Fruit fly (Drosophila melanogaster): ENCODE measurements around the gene TfIIB.

Gene TfIIB

DNA sequence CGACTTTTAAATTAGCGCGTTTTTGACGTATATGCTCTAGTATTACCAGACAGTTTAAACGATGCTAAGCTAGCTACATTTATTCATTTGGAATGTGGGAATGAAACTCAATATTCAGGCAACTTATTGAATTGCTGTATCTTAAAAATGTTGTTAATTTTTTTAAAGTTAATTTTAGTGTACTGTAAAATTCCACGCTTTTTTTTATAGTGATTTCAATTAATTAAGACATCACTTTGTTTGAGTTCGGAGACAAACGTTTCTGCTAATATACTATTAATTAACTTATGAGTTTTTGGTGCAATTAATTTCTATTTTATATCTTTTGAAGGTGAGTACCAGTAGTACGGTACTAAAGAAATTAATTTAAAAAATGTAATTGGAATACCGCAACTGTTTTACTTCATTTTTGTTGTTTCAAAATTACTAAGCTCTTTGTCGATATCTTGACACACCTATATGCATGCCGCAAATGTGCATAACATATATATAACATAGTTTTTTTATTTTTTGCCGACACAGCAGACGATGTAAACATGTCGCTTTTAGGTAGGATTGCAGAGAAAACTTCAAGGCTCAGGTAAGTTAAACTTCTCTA, 44.8 kb upstream of the TfIIB start, which contains the start of the genes Cdk1 and mRpS7 (continued):
- peak; percentile 39 for TF ChIP-seq sqz (GFP tag; optimal IDR thresholded peaks at IDR 0.05)
- TF ChIP-seq schlank (tag; optimal IDR thresholded peaks at IDR 0.05) = no peak
- TF ChIP-seq CG34422 (GFP tag; IDR thresholded peaks at IDR 0.05) = peak; percentile 34; the same call in 2 of the 3 replicates
- TF ChIP-seq Poxn (GFP tag; IDR thresholded peaks at IDR 0.05) = 0 out of 2 replicates have a peak, but pooled peaks have one; percentile 35
- peak; percentile 66 for TF ChIP-seq tin (GFP tag; optimal IDR thresholded peaks at IDR 0.05)
- TF ChIP-seq CG17568 (GFP tag; optimal IDR thresholded peaks at IDR 0.05) = no peak
- no peak for TF ChIP-seq chinmo (GFP tag; IDR thresholded peaks at IDR 0.05; ENCODE audit: partially characterized antibody)
- peak; percentile 56 for TF ChIP-seq pum (GFP tag; optimal IDR thresholded peaks at IDR 0.05)
- no peak for TF ChIP-seq Asciz (GFP tag; optimal IDR thresholded peaks at IDR 0.05)
- TF ChIP-seq Ada2b (GFP tag; IDR thresholded peaks at IDR 0.05) = peak; percentile 50; the same call in 1 of the 2 replicates
- TF ChIP-seq CG6813 (GFP tag; optimal IDR thresholded peaks at IDR 0.05) = no peak
- no peak for TF ChIP-seq dan (GFP tag; IDR thresholded peaks at IDR 0.05)
- TF ChIP-seq jumu (GFP tag; optimal IDR thresholded peaks at IDR 0.05) = peak; percentile 33
- no peak for TF ChIP-seq Sin3A (optimal IDR thresholded peaks at IDR 0.05)
- peak; percentile 77; the same call in 2 of the 3 replicates for TF ChIP-seq dysf (GFP tag; IDR thresholded peaks at IDR 0.05)
- no peak for TF ChIP-seq pros (GFP tag; optimal IDR thresholded peaks at IDR 0.05)
- no peak for TF ChIP-seq CG10959 (GFP tag; IDR thresholded peaks at IDR 0.05)
- TF ChIP-seq fd102C (GFP tag; optimal IDR thresholded peaks at IDR 0.05) = no peak
- no peak for TF ChIP-seq rib (GFP tag; IDR thresholded peaks at IDR 0.05)
- peak; percentile 33 for TF ChIP-seq BEAF-32 (GFP tag; optimal IDR thresholded peaks at IDR 0.05)
- no peak for TF ChIP-seq CG2129 (GFP tag; IDR thresholded peaks at IDR 0.05; ENCODE audit: partially characterized antibody)
- TF ChIP-seq ci (GFP tag; IDR thresholded peaks at IDR 0.05) = peak; percentile 82; the same call in 2 of the 3 replicates
- TF ChIP-seq HmgZ (tag; optimal IDR thresholded peaks at IDR 0.05) = peak; percentile 51
- peak; percentile 76 for TF ChIP-seq CG12659 (GFP tag; optimal IDR thresholded peaks at IDR 0.05)
- TF ChIP-seq CG15073 (GFP tag; optimal IDR thresholded peaks at IDR 0.05) = no peak
- no peak for TF ChIP-seq CG6175 (GFP tag; IDR thresholded peaks at IDR 0.05)
- TF ChIP-seq danr (GFP tag; IDR thresholded peaks at IDR 0.05) = no peak
- TF ChIP-seq dimm (GFP tag; IDR thresholded peaks at IDR 0.05) = no peak
- peak; percentile 70 for TF ChIP-seq CG4820 (GFP tag; optimal IDR thresholded peaks at IDR 0.05)
- peak; percentile 21 for TF ChIP-seq Dad (GFP tag; optimal IDR thresholded peaks at IDR 0.05)
- peak; percentile 40 for TF ChIP-seq Myb (GFP tag; optimal IDR thresholded peaks at IDR 0.05)
- peak; percentile 61 for TF ChIP-seq tap (tag; optimal IDR thresholded peaks at IDR 0.05)
- no peak for TF ChIP-seq CG11398 (GFP tag; optimal IDR thresholded peaks at IDR 0.05)
- TF ChIP-seq stwl (tag; optimal IDR thresholded peaks at IDR 0.05) = no peak
- peak; percentile 69 for TF ChIP-seq Bteb2 (GFP tag; optimal IDR thresholded peaks at IDR 0.05)
- no peak for TF ChIP-seq sim (GFP tag; IDR thresholded peaks at IDR 0.05)
- peak; percentile 56; the same call in 1 of the 2 replicates for TF ChIP-seq wor (GFP tag; IDR thresholded peaks at IDR 0.05)
- TF ChIP-seq ab (GFP tag; optimal IDR thresholded peaks at IDR 0.05) = no peak
- peak; percentile 45 for TF ChIP-seq Oaz (GFP tag; IDR thresholded peaks at IDR 0.05)
- no peak for TF ChIP-seq CG16813 (GFP tag; IDR thresholded peaks at IDR 0.05; ENCODE audit: partially characterized antibody)
- peak; percentile 79 for TF ChIP-seq Max (GFP tag; optimal IDR thresholded peaks at IDR 0.05)
- TF ChIP-seq Xrp1 (GFP tag; IDR thresholded peaks at IDR 0.05) = peak; percentile 69
- no peak; the same call in 2 of the 3 replicates for TF ChIP-seq Mrtf (GFP tag; IDR thresholded peaks at IDR 0.05)
- peak; percentile 27 for TF ChIP-seq CG2875 (GFP tag; optimal IDR thresholded peaks at IDR 0.05)
- TF ChIP-seq CG3407 (GFP tag; optimal IDR thresholded peaks at IDR 0.05) = peak; percentile 44
- TF ChIP-seq Jarid2 (GFP tag; optimal IDR thresholded peaks at IDR 0.05) = no peak
- TF ChIP-seq gcm (GFP tag; optimal IDR thresholded peaks at IDR 0.05) = peak; percentile 66
- TF ChIP-seq sna (GFP tag; IDR thresholded peaks at IDR 0.05; ENCODE audit: partially characterized antibody) = no peak
- no peak for TF ChIP-seq ara (GFP tag; IDR thresholded peaks at IDR 0.05)
- TF ChIP-seq Doc3 (GFP tag; IDR thresholded peaks at IDR 0.05; ENCODE audit: partially characterized antibody) = no peak
